Worm (Caenorhabditis elegans): ENCODE data around the gene lgc-5.

DNA sequence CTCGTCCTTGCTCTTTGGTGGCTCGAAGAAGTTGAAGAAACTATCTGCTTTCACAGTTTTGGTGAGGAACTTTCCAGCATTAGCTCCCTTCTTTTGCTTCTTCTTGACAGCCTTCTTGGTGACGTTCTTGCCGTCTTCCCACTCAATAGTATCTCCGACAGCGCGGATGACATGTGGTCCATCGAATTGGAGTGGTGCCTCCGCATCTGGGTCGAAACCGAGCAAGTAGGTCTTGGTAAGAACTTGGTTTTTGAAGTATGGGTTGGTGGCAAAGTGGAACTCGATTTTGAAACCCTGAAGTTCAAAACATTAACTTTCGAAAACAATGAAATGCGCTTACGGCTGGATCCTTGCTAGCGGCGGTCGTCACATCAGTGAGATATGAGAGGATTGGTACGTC is 35.8 kb downstream of the lgc-5 start:
- TF ChIP-seq madf-10 (tag; optimal IDR thresholded peaks at IDR 0.05): no peak
- TF ChIP-seq him-1 (tag; optimal IDR thresholded peaks at IDR 0.05): no peak
- TF ChIP-seq mxl-1 (tag; optimal IDR thresholded peaks at IDR 0.05): no peak
- TF ChIP-seq F52B5.7 (tag; optimal IDR thresholded peaks at IDR 0.05): no peak
- no peak for TF ChIP-seq F55B11.4 (tag; optimal IDR thresholded peaks at IDR 0.05; ENCODE audit: borderline replicate concordance, insufficient read depth)
- no peak for TF ChIP-seq hlh-12 (tag; optimal IDR thresholded peaks at IDR 0.05)
- no peak for TF ChIP-seq attf-5 (GFP tag; optimal IDR thresholded peaks at IDR 0.05)
- TF ChIP-seq ets-4 (GFP tag; optimal IDR thresholded peaks at IDR 0.05): no peak
- no peak for TF ChIP-seq cebp-2 (GFP tag; IDR thresholded peaks at IDR 0.05)
- TF ChIP-seq rcor-1 (GFP tag; IDR thresholded peaks at IDR 0.05): no peak
- no peak for TF ChIP-seq B0019.2 (GFP tag; conservative IDR thresholded peaks at IDR 0.05)
